Worm (Caenorhabditis elegans) whole organism, early embryonic: ENCODE results near the gene oac-12.

Source experiments
- B0310.2 ChIP-seq: sonication (generic microtip); optimal IDR thresholded peaks from 2 replicates; lab custom pipeline; 2016; ENCODE audit warnings: mild to moderate bottlenecking, missing genetic modification characterization, missing compliant biosample characterization
- F13C5.2 ChIP-seq: sonication (generic microtip); optimal IDR thresholded peaks from 2 replicates; lab custom pipeline; 2017; ENCODE audit warnings: mild to moderate bottlenecking, missing genetic modification characterization, inconsistent platforms, missing compliant biosample characterization
- aly-1 ChIP-seq: sonication (generic microtip); optimal IDR thresholded peaks from 2 replicates; lab custom pipeline; 2016; ENCODE audit warnings: missing genetic modification characterization, missing compliant biosample characterization
- ama-1 ChIP-seq: fragments of 150-350 bp; optimal IDR thresholded peaks from 2 replicates; lab custom pipeline; 2014
- ceh-13 ChIP-seq: fragments of 200-800 bp; sonication (Bioruptor generic); optimal IDR thresholded peaks from 2 replicates; lab custom pipeline; 2018; ENCODE audit warnings: mild to moderate bottlenecking, missing genetic modification characterization, missing compliant biosample characterization
- ets-7 ChIP-seq: sonication (generic microtip); optimal IDR thresholded peaks from 2 replicates; lab custom pipeline; 2016; ENCODE audit warnings: missing genotype, missing genetic modification characterization, missing compliant biosample characterization
- hnd-1 ChIP-seq: sonication (generic microtip); optimal IDR thresholded peaks from 2 replicates; lab custom pipeline; 2016; ENCODE audit warnings: missing genetic modification characterization, missing compliant biosample characterization
- tra-4 ChIP-seq: sonication (generic microtip); optimal IDR thresholded peaks from 2 replicates; lab custom pipeline; 2017; ENCODE audit warnings: missing genetic modification characterization, missing compliant biosample characterization

- no peak for TF ChIP-seq B0310.2
- TF ChIP-seq ets-7 (tag; lab: Kevin White, UChicago), result no peak
- no peak for TF ChIP-seq ama-1 (lab: Kevin White, UChicago)
- no peak for TF ChIP-seq ceh-13 (GFP tag; lab: Kevin White, UChicago)
- no peak for TF ChIP-seq tra-4 (tag; lab: Kevin White, UChicago)
- no peak for TF ChIP-seq aly-1 (tag; lab: Kevin White, UChicago)
- TF ChIP-seq hnd-1 (tag; lab: Kevin White, UChicago), result no peak
- TF ChIP-seq F13C5.2 (tag; lab: Kevin White, UChicago), result no peak
These were observed 14.0 kb upstream of the oac-12 start, which contains the start of gene hpo-18 for ce11 chrV:4346325-4346724.
